Worm (Caenorhabditis elegans) whole organism, young adult: ENCODE results near the gene ZK1290.1.
A peak's percentile ranks its signal among the peaks of the same experiment; 100 is the strongest.

Experiments
- B0019.2 ChIP-seq: fragments of 200-800 bp; sonication (Bioruptor generic); conservative IDR thresholded peaks from 2 replicates; pipeline ENCODE4 v1.3.6; 2022; ENCODE audit warnings: missing genetic modification reagents, missing genetic modification characterization, missing compliant biosample characterization
- D2030.7 ChIP-seq: fragments of 200-800 bp; sonication (Bioruptor generic); IDR thresholded peaks from 2 replicates; pipeline ENCODE4 v1.3.6; 2022; ENCODE audit warnings: missing genetic modification reagents, missing genetic modification characterization, missing compliant biosample characterization
- F22D6.2 ChIP-seq: sonication (generic microtip); optimal IDR thresholded peaks from 2 replicates; lab custom pipeline; 2016; ENCODE audit warnings: mild to moderate bottlenecking, missing genetic modification characterization, missing compliant biosample characterization
- F37B4.10 ChIP-seq: fragments of 200-800 bp; sonication (Bioruptor generic); IDR thresholded peaks from 2 replicates; pipeline ENCODE4 v1.3.6; 2022; ENCODE audit warnings: missing genetic modification characterization, missing compliant biosample characterization
- F57C9.4 ChIP-seq: sonication (generic microtip); optimal IDR thresholded peaks from 2 replicates; lab custom pipeline; 2017; ENCODE audit warnings: mild to moderate bottlenecking, missing genetic modification characterization, missing compliant biosample characterization
- Y53G8AR.9 ChIP-seq: fragments of 200-800 bp; sonication (Bioruptor generic); conservative IDR thresholded peaks from 2 replicates; pipeline ENCODE4 v1.3.6; 2022; ENCODE audit warnings: missing genetic modification reagents, missing genetic modification characterization, missing compliant biosample characterization
- Y56A3A.18 ChIP-seq: fragments of 200-800 bp; sonication (Bioruptor generic); IDR thresholded peaks from 2 replicates; pipeline ENCODE4 v1.3.6; 2022; ENCODE audit warnings: missing genetic modification reagents, missing genetic modification characterization, missing compliant biosample characterization
- ZK185.1 ChIP-seq: sonication (generic microtip); optimal IDR thresholded peaks from 2 replicates; lab custom pipeline; 2016; ENCODE audit warnings: mild to moderate bottlenecking, missing genetic modification characterization, missing compliant biosample characterization; ENCODE audit not compliant: poor library complexity, severe bottlenecking
- ama-1 ChIP-seq, 3 experiments: fragments of 150-350 bp in 1 of 3; sonication (generic microtip) in 2 of 3; optimal IDR thresholded peaks; 2 replicates each; lab custom pipeline; 2014 to 2018; ENCODE audit warnings: missing biosample characterization in 2 of 3, missing genetic modification characterization in 2 of 3, missing genetic modification reagents in 2 of 3
- atf-7 ChIP-seq: sonication (generic microtip); optimal IDR thresholded peaks from 2 replicates; lab custom pipeline; 2017; ENCODE audit warnings: mild to moderate bottlenecking, missing genetic modification characterization, missing compliant biosample characterization
- attf-5 ChIP-seq: fragments of 200-800 bp; sonication (Bioruptor generic); optimal IDR thresholded peaks from 2 replicates; lab custom pipeline; 2018; ENCODE audit warnings: mild to moderate bottlenecking, missing genetic modification characterization, missing compliant biosample characterization
- bed-2 ChIP-seq: fragments of 200-800 bp; sonication (Bioruptor generic); IDR thresholded peaks from 2 replicates; pipeline ENCODE4 v1.3.6; 2022; ENCODE audit warnings: missing genetic modification reagents, missing genetic modification characterization, missing compliant biosample characterization
- ceh-100 ChIP-seq: fragments of 200-800 bp; sonication (Bioruptor generic); IDR thresholded peaks from 2 replicates; pipeline ENCODE4 v1.3.6; 2022; ENCODE audit warnings: missing genetic modification reagents, missing genetic modification characterization, missing compliant biosample characterization
- ceh-27 ChIP-seq: fragments of 200-800 bp; sonication (Bioruptor generic); optimal IDR thresholded peaks from 2 replicates; lab custom pipeline; 2018; ENCODE audit warnings: mild to moderate bottlenecking, missing genetic modification characterization, moderate library complexity, missing compliant biosample characterization
- ceh-40 ChIP-seq: fragments of 200-800 bp; sonication (Bioruptor generic); IDR thresholded peaks from 2 replicates; pipeline ENCODE4 v1.3.6; 2022; ENCODE audit warnings: missing genetic modification characterization, missing compliant biosample characterization
- ceh-91 ChIP-seq: fragments of 200-800 bp; sonication (Bioruptor generic); IDR thresholded peaks from 2 replicates; pipeline ENCODE4 v1.3.6; 2022; ENCODE audit warnings: missing genetic modification reagents, missing genetic modification characterization, missing compliant biosample characterization
- dpff-1 ChIP-seq: sonication (generic microtip); optimal IDR thresholded peaks from 2 replicates; lab custom pipeline; 2017; ENCODE audit warnings: mild to moderate bottlenecking, missing genetic modification characterization, missing compliant biosample characterization
- efl-1 ChIP-seq: fragments of 150-350 bp; optimal IDR thresholded peaks from 2 replicates; lab custom pipeline; 2014; ENCODE audit warnings: missing biosample characterization, missing genetic modification reagents, missing genetic modification characterization
- egl-44 ChIP-seq: fragments of 200-800 bp; sonication (Bioruptor generic); IDR thresholded peaks from 2 replicates; pipeline ENCODE4 v1.3.6; 2022; ENCODE audit warnings: missing genetic modification reagents, missing genetic modification characterization, missing compliant biosample characterization
- gei-17 ChIP-seq: fragments of 200-800 bp; sonication (Bioruptor generic); optimal IDR thresholded peaks from 2 replicates; lab custom pipeline; 2018; ENCODE audit warnings: mild to moderate bottlenecking, missing genetic modification characterization, missing compliant biosample characterization
- hmg-1.2 ChIP-seq: fragments of 200-800 bp; sonication (Bioruptor generic); IDR thresholded peaks from 2 replicates; pipeline ENCODE4 v1.3.6; 2022; ENCODE audit warnings: missing genetic modification reagents, missing genetic modification characterization, missing compliant biosample characterization
- hrde-1 ChIP-seq: sonication (generic microtip); optimal IDR thresholded peaks from 2 replicates; lab custom pipeline; 2016; ENCODE audit warnings: missing genetic modification characterization, mild to moderate bottlenecking, missing compliant biosample characterization, moderate library complexity, missing genotype, missing genetic modification reagents, borderline replicate concordance
- hsf-1 ChIP-seq: fragments of 200-800 bp; sonication (Bioruptor generic); IDR thresholded peaks from 2 replicates; pipeline ENCODE4 v1.3.6; 2022; ENCODE audit warnings: missing genetic modification reagents, missing genetic modification characterization, missing compliant biosample characterization
- let-607 ChIP-seq, 2 experiments: fragments of 200-800 bp in 1 of 2; sonication (Bioruptor generic) in 1 of 2; sonication (generic microtip) in 1 of 2; optimal IDR thresholded peaks; 2 replicates each; lab custom pipeline; 2016 to 2018; ENCODE audit warnings: mild to moderate bottlenecking in 2 of 2, missing compliant biosample characterization in 2 of 2, missing genetic modification characterization in 2 of 2, moderate library complexity in 2 of 2, missing genotype in 1 of 2
- lin-35 ChIP-seq, 3 experiments: fragments of 150-350 bp in 2 of 3; sonication (generic microtip) in 1 of 3; optimal IDR thresholded peaks; 2 replicates each; lab custom pipeline; 2014 to 2018; ENCODE audit warnings: missing biosample characterization in 3 of 3, missing genetic modification characterization in 3 of 3, missing genetic modification reagents in 3 of 3
- lir-1 ChIP-seq: fragments of 200-800 bp; sonication (Bioruptor generic); conservative IDR thresholded peaks from 2 replicates; pipeline ENCODE4 v1.3.6; 2022; ENCODE audit warnings: missing genetic modification reagents, missing genetic modification characterization, missing compliant biosample characterization
- madf-10 ChIP-seq: sonication (generic microtip); optimal IDR thresholded peaks from 2 replicates; lab custom pipeline; 2016; ENCODE audit warnings: mild to moderate bottlenecking, missing genetic modification characterization, missing compliant biosample characterization
- nfya-1 ChIP-seq: sonication (generic microtip); optimal IDR thresholded peaks from 2 replicates; lab custom pipeline; 2017; ENCODE audit warnings: antibody characterized with exemption, missing compliant biosample characterization, missing genetic modification characterization, borderline replicate concordance; ENCODE audit not compliant: insufficient read depth
- nfya-2 ChIP-seq: fragments of 200-800 bp; sonication (Bioruptor generic); IDR thresholded peaks from 2 replicates; pipeline ENCODE4 v1.3.6; 2022; ENCODE audit warnings: missing genetic modification reagents, missing genetic modification characterization, missing compliant biosample characterization
- nfyb-1 ChIP-seq: fragments of 200-800 bp; sonication (Bioruptor generic); IDR thresholded peaks from 2 replicates; pipeline ENCODE4 v1.3.6; 2022; ENCODE audit warnings: missing genetic modification reagents, missing genetic modification characterization, missing compliant biosample characterization
- nhr-120 ChIP-seq: fragments of 200-800 bp; sonication (Bioruptor generic); IDR thresholded peaks from 2 replicates; pipeline ENCODE4 v1.3.6; 2022; ENCODE audit warnings: missing genetic modification characterization, missing compliant biosample characterization
- nhr-90 ChIP-seq: sonication (generic microtip); optimal IDR thresholded peaks from 2 replicates; lab custom pipeline; 2016; ENCODE audit warnings: missing genotype, mild to moderate bottlenecking, missing genetic modification characterization, missing compliant biosample characterization
- pha-4 ChIP-seq: fragments of 150-350 bp; sonication (generic microtip); optimal IDR thresholded peaks from 2 replicates; lab custom pipeline; 2014; ENCODE audit warnings: missing biosample characterization, missing genetic modification reagents, missing genetic modification characterization
- rcor-1 ChIP-seq: fragments of 200-800 bp; sonication (Bioruptor generic); IDR thresholded peaks from 2 replicates; pipeline ENCODE4 v1.3.6; 2022; ENCODE audit warnings: missing genetic modification reagents, missing genetic modification characterization, missing compliant biosample characterization
- repo-1 ChIP-seq: sonication (generic microtip); optimal IDR thresholded peaks from 2 replicates; lab custom pipeline; 2017; ENCODE audit warnings: mild to moderate bottlenecking, missing genetic modification characterization, missing compliant biosample characterization
- snpc-1.3 ChIP-seq: sonication (generic microtip); optimal IDR thresholded peaks from 2 replicates; lab custom pipeline; 2017; ENCODE audit warnings: missing genetic modification characterization, mild to moderate bottlenecking, missing compliant biosample characterization, antibody characterized with exemption, moderate library complexity, missing genotype, missing genetic modification reagents; ENCODE audit not compliant: insufficient read depth
- snpc-3.4 ChIP-seq: sonication (generic microtip); optimal IDR thresholded peaks from 2 replicates; lab custom pipeline; 2017; ENCODE audit warnings: missing genetic modification characterization, mild to moderate bottlenecking, missing compliant biosample characterization, antibody characterized with exemption, moderate library complexity, missing genotype, missing genetic modification reagents
- snpc-4 ChIP-seq, 5 experiments: fragments of 150-350 bp in 1 of 5; sonication (generic microtip) in 4 of 5; optimal IDR thresholded peaks; 2 replicates each; lab custom pipeline; 2014 to 2018; ENCODE audit warnings: missing genetic modification characterization in 5 of 5, missing biosample characterization in 3 of 5, antibody characterized with exemption in 2 of 5, mild to moderate bottlenecking in 2 of 5, missing compliant biosample characterization in 2 of 5, missing genotype in 2 of 5, moderate library complexity in 2 of 5, missing genetic modification reagents in 1 of 5
- tbp1 ChIP-seq: fragments of 200-800 bp; sonication (Bioruptor generic); optimal IDR thresholded peaks from 2 replicates; lab custom pipeline; 2018; ENCODE audit warnings: mild to moderate bottlenecking, missing genetic modification characterization, missing compliant biosample characterization
- zim-3 ChIP-seq: sonication (generic microtip); optimal IDR thresholded peaks from 2 replicates; lab custom pipeline; 2017; ENCODE audit warnings: mild to moderate bottlenecking, missing genetic modification characterization, moderate library complexity, missing compliant biosample characterization

ZK1290.1 gene

DNA sequence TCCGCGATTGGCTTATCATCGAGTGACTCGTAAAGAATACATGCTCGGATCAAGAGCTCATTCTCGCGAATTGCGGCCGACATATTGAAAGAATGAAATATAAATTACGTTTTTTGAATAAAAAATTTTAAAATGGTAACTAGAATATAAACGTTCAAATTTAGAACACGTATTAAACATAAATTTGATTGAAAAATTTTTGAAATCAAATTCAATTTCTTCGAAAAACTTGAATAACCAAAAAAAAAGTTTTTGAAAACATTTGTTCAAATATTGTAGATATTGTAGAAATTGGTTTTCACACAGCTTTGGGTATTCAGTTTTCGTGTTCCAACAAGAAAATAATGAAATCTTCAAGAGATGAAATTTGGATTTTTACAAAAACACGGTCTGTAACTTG, 13.5 kb upstream of the ZK1290.1 start, which contains the start of gene fbxa-224:
TSS of gene fbxa-224 (minus strand) at position 101 of the 400 bp plus-strand sequence.
- TF ChIP-seq snpc-4 (GFP tag; optimal IDR thresholded peaks at IDR 0.05; lab: Kevin White, UChicago) (no peak), snpc-4 (tag; optimal IDR thresholded peaks at IDR 0.05; lab: Kevin White, UChicago) (no peak)

DNA sequence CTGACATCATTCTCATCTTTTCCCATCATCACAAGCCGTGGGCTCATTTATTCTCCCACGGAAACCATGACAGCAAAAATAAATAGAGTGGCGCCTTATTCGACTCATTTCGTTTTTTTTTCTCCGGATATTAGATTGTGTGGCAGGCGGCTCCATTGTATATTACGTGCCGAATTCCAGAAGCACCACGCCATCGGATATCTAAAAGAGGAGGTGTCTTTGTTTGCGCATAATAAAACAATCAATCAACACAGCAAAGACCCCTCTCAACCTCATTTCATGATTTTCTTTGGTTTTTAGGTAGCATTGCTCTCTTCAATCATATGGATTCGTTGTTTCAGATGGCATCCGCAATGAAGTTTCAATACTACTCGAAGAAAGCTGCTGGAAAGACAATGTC, 12.5 kb upstream of the ZK1290.1 start, which contains the start of gene tph-1:
TSS of gene tph-1 (plus strand) at position 301 of the 400 bp plus-strand sequence.
- no peak for TF ChIP-seq bed-2 (GFP tag; lab: Robert Waterston, UW)

DNA sequence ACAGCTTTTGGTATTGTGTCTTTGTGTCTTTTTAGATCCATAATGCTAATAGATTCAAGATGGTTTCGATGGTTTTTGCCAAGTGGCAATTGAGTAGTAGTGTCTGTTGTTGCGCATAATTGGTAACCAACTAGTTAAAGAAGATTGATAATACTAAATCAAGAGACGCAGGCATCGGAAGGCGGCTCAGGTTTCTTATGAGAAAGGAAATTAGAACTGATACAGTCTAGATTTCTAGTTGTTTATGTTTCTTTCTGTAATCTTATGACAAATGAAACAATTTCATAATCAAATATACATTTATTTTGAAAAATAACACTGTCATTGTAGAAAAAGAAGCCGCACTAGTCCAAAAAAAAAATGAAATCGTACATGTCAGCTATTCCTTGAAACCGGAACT, 7.8 kb upstream of the ZK1290.1 start, which contains the start of gene ZK1290.10:
TSS of gene ZK1290.10 (minus strand) at position 101 of the 400 bp plus-strand sequence.
- TF ChIP-seq Y56A3A.18 (GFP tag; lab: Robert Waterston, UW) (0 out of 2 replicates have a peak, but pooled peaks have one; percentile 32), nfyb-1 (GFP tag; lab: Robert Waterston, UW) (no peak)

DNA sequence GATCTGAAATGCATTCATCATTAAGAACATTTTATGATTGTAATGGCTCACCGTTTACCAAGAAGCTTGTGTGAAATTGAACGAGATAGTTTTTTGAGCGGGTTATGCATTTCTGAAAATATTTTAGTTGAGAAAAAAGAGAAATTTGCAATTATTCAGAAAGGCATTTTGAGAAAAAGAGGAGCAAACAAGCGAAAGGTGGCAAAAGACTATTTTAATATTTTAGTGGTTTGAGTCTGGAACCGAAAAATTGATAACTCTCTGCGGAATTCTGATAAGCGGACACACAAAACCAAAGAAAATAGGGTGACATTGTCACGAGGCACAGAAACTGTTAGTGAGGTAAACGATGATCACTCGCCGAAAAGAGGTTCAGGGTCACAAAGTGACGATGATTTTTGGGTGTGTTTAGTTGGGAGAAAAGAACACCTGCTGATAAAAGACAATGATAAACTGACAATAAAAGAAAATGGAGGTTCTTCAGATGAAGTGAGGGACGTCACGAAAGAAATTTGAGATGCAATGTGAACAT, 6.8 kb upstream of the ZK1290.1 start:
- no peak for TF ChIP-seq snpc-3.4 (tag; lab: Kevin White, UChicago)
- no peak for TF ChIP-seq efl-1 (GFP tag; lab: Kevin White, UChicago)
- no peak for TF ChIP-seq egl-44 (GFP tag; lab: Robert Waterston, UW)
- TF ChIP-seq ceh-100 (GFP tag; lab: Robert Waterston, UW) = no peak
- no peak for TF ChIP-seq Y56A3A.18 (GFP tag; lab: Robert Waterston, UW)
- TF ChIP-seq atf-7 (tag; lab: Kevin White, UChicago) = peak; percentile 49
- TF ChIP-seq repo-1 (tag; lab: Kevin White, UChicago) = no peak
- no peak for TF ChIP-seq F22D6.2 (tag; lab: Kevin White, UChicago)
- no peak for TF ChIP-seq F57C9.4 (tag; lab: Kevin White, UChicago)
- peak; percentile 23 for TF ChIP-seq nhr-90
- no peak for TF ChIP-seq nfya-2 (GFP tag; lab: Robert Waterston, UW)
- TF ChIP-seq lin-35 (GFP tag; optimal IDR thresholded peaks at IDR 0.05; lab: Kevin White, UChicago) = no peak
- TF ChIP-seq hmg-1.2 (GFP tag; lab: Robert Waterston, UW) = no peak
- TF ChIP-seq attf-5 (GFP tag; lab: Kevin White, UChicago) = peak; percentile 10
- no peak for TF ChIP-seq lir-1 (GFP tag; lab: Robert Waterston, UW)
- TF ChIP-seq pha-4 = no peak
- TF ChIP-seq ceh-40 (GFP tag; lab: Robert Waterston, UW) = no peak
- TF ChIP-seq dpff-1 (tag; lab: Kevin White, UChicago) = no peak
- peak in 1 of 2 experiments; percentile 31 for TF ChIP-seq let-607 (tag; optimal IDR thresholded peaks at IDR 0.05; lab: Kevin White, UChicago)
- TF ChIP-seq nfya-1 = no peak
- TF ChIP-seq ZK185.1 (tag; lab: Kevin White, UChicago) = no peak
- TF ChIP-seq snpc-1.3 = no peak
- no peak for TF ChIP-seq D2030.7 (GFP tag; lab: Robert Waterston, UW)
- peak; percentile 36 for TF ChIP-seq madf-10 (tag; lab: Kevin White, UChicago)
- TF ChIP-seq tbp1 = peak; percentile 46
- no peak for TF ChIP-seq hsf-1
- no peak for TF ChIP-seq ama-1 (optimal IDR thresholded peaks at IDR 0.05; lab: Kevin White, UChicago)
- no peak for TF ChIP-seq ama-1 (GFP tag; optimal IDR thresholded peaks at IDR 0.05; lab: Kevin White, UChicago)
- no peak for TF ChIP-seq nhr-120 (GFP tag; lab: Robert Waterston, UW)
- 0 out of 2 replicates have a peak, but pooled peaks have one; percentile 44 for TF ChIP-seq Y53G8AR.9 (GFP tag; lab: Robert Waterston, UW)
- TF ChIP-seq hrde-1 (tag; lab: Kevin White, UChicago) = no peak
- no peak for TF ChIP-seq F37B4.10 (GFP tag; lab: Robert Waterston, UW)
- no peak for TF ChIP-seq ceh-27 (GFP tag; lab: Kevin White, UChicago)
- no peak for TF ChIP-seq rcor-1 (GFP tag; lab: Robert Waterston, UW)
- no peak for TF ChIP-seq zim-3 (tag; lab: Kevin White, UChicago)
- TF ChIP-seq gei-17 (GFP tag; lab: Kevin White, UChicago) = no peak
- TF ChIP-seq B0019.2 (GFP tag; lab: Robert Waterston, UW) = no peak
- no peak for TF ChIP-seq ceh-91 (GFP tag; lab: Robert Waterston, UW)
